Worm (Caenorhabditis elegans): ENCODE measurements around the gene R07E5.17.

R07E5.17 gene

ce11 chrIII:4449893-4450579 is 45.8 kb upstream of the R07E5.17 start, which contains the start of gene ceh-43 (continued):
- no peak for TF ChIP-seq madf-10 (tag; optimal IDR thresholded peaks at IDR 0.05)
- no peak for TF ChIP-seq nfya-2 (GFP tag; IDR thresholded peaks at IDR 0.05)
- TF ChIP-seq D2030.7 (GFP tag; IDR thresholded peaks at IDR 0.05) = peak; percentile 60; the same call in 1 of the 2 replicates

- TF ChIP-seq F37B4.10 (GFP tag; IDR thresholded peaks at IDR 0.05) (no peak), F39B2.1 (GFP tag; IDR thresholded peaks at IDR 0.05) (no peak), lin-26 (GFP tag; IDR thresholded peaks at IDR 0.05) (peak; percentile 71; the same call in 1 of the 2 replicates), madf-3 (GFP tag; IDR thresholded peaks at IDR 0.05) (no peak), F52B5.7 (tag; optimal IDR thresholded peaks at IDR 0.05) (no peak), ztf-25 (GFP tag; IDR thresholded peaks at IDR 0.05) (0 out of 2 replicates have a peak, but pooled peaks have one; percentile 47), hmg-1.2 (GFP tag; IDR thresholded peaks at IDR 0.05) (peak; percentile 48; the same call in 1 of the 2 replicates), T07F8.4 (tag; optimal IDR thresholded peaks at IDR 0.05) (peak; percentile 23), mxl-1 (tag; optimal IDR thresholded peaks at IDR 0.05) (no peak), dox-1 (GFP tag; IDR thresholded peaks at IDR 0.05) (peak; percentile 39; the same call in 1 of the 2 replicates), Y53F4B.3 (GFP tag; IDR thresholded peaks at IDR 0.05) (0 out of 2 replicates have a peak, but pooled peaks have one; percentile 12), nhr-80 (tag; optimal IDR thresholded peaks at IDR 0.05) (peak; percentile 40), dpl-1 (GFP tag; optimal IDR thresholded peaks at IDR 0.05) (no peak), snpc-1.3 (tag; optimal IDR thresholded peaks at IDR 0.05; ENCODE audit: insufficient read depth) (peak; percentile 55), ztf-18 (tag; optimal IDR thresholded peaks at IDR 0.05) (peak; percentile 73), nhr-90 (tag; optimal IDR thresholded peaks at IDR 0.05) (peak; percentile 33), K12H6.12 (tag; optimal IDR thresholded peaks at IDR 0.05) (peak; percentile 16), rec-8 (tag; optimal IDR thresholded peaks at IDR 0.05) (peak in 1 of 2 experiments; percentile 29), hlh-12 (tag; optimal IDR thresholded peaks at IDR 0.05) (peak; percentile 57), hrde-1 (tag; optimal IDR thresholded peaks at IDR 0.05; ENCODE audit: borderline replicate concordance) (no peak), madf-10 (tag; optimal IDR thresholded peaks at IDR 0.05) (peak; percentile 27), snpc-3.4 (tag; optimal IDR thresholded peaks at IDR 0.05) (peak; percentile 29), efl-1 (GFP tag; optimal IDR thresholded peaks at IDR 0.05) (peak; percentile 13), nfya-2 (GFP tag; IDR thresholded peaks at IDR 0.05) (no peak), attf-6 (GFP tag; IDR thresholded peaks at IDR 0.05) (no peak), ztf-26 (tag; optimal IDR thresholded peaks at IDR 0.05) (no peak), him-1 (tag; optimal IDR thresholded peaks at IDR 0.05) (peak; percentile 72), rpc-1 (optimal IDR thresholded peaks at IDR 0.05) (peak; percentile 63), rpc-1 (tag; optimal IDR thresholded peaks at IDR 0.05) (peak; percentile 81), sptf-2 (GFP tag; optimal IDR thresholded peaks at IDR 0.05) (no peak), hmg-20 (GFP tag; IDR thresholded peaks at IDR 0.05) (no peak), atf-7 (tag; optimal IDR thresholded peaks at IDR 0.05) (no peak), D2030.7 (GFP tag; IDR thresholded peaks at IDR 0.05) (peak; percentile 69; the same call in 1 of the 2 replicates), B0336.3 (GFP tag; IDR thresholded peaks at IDR 0.05) (no peak), pbrm-1 (GFP tag; IDR thresholded peaks at IDR 0.05) (peak; percentile 61; the same call in 1 of the 2 replicates), madf-6 (GFP tag; IDR thresholded peaks at IDR 0.05) (peak; percentile 69), lsl-1 (GFP tag; optimal IDR thresholded peaks at IDR 0.05) (peak; percentile 40), ceh-91 (GFP tag; IDR thresholded peaks at IDR 0.05) (no peak), somi-1 (GFP tag; optimal IDR thresholded peaks at IDR 0.05) (no peak), madf-8 (GFP tag; conservative IDR thresholded peaks at IDR 0.05) (0 out of 2 replicates have a peak, but pooled peaks have one; percentile 14), ceh-100 (GFP tag; IDR thresholded peaks at IDR 0.05) (no peak), F23B12.7 (tag; optimal IDR thresholded peaks at IDR 0.05; ENCODE audit: insufficient read depth) (peak; percentile 53), snpc-4 (GFP tag; optimal IDR thresholded peaks at IDR 0.05) (no peak), snpc-4 (tag; optimal IDR thresholded peaks at IDR 0.05) (peak in 1 of 4 experiments; percentile 28), tbp1 (GFP tag; optimal IDR thresholded peaks at IDR 0.05) (peak; percentile 93)
Observed at ce11 chrIII:4449357-4449756, 45.1 kb upstream of the R07E5.17 start.

Data from whole organism, young adult.